Worm (Caenorhabditis elegans) whole organism, mixed stage, embryonic: Measurements from ENCODE around the gene F32D8.14.

Experiments
- bed-3 ChIP-seq: fragments of 200-800 bp; sonication (Bioruptor generic); optimal IDR thresholded peaks from 3 replicates; lab custom pipeline; 2018; ENCODE audit warnings: mild to moderate bottlenecking, missing genetic modification characterization, moderate library complexity, missing compliant biosample characterization
- ham-2 ChIP-seq: fragments of 200-800 bp; sonication (Bioruptor generic); optimal IDR thresholded peaks from 2 replicates; lab custom pipeline; 2018; ENCODE audit warnings: mild to moderate bottlenecking, missing genetic modification characterization, missing compliant biosample characterization
- lin-13 ChIP-seq: fragments of 150-350 bp; optimal IDR thresholded peaks from 2 replicates; lab custom pipeline; 2014; ENCODE audit warnings: missing biosample characterization, missing genetic modification characterization
- lin-32 ChIP-seq: fragments of 200-800 bp; sonication (Bioruptor generic); optimal IDR thresholded peaks from 2 replicates; lab custom pipeline; 2018; ENCODE audit warnings: mild to moderate bottlenecking, missing genetic modification characterization, missing compliant biosample characterization
- mls-2 ChIP-seq: sonication (generic microtip); optimal IDR thresholded peaks from 2 replicates; lab custom pipeline; 2016; ENCODE audit warnings: mild to moderate bottlenecking, missing genetic modification characterization, moderate library complexity, missing compliant biosample characterization
- nhr-12 ChIP-seq: fragments of 150-350 bp; optimal IDR thresholded peaks from 2 replicates; lab custom pipeline; 2014; ENCODE audit warnings: missing biosample characterization, missing genetic modification characterization
- nhr-2 ChIP-seq: fragments of 150-350 bp; optimal IDR thresholded peaks from 2 replicates; lab custom pipeline; 2014; ENCODE audit warnings: missing biosample characterization, missing genetic modification characterization
- pha-4 ChIP-seq: fragments of 150-350 bp; optimal IDR thresholded peaks from 2 replicates; lab custom pipeline; 2018; ENCODE audit warnings: missing biosample characterization, missing genetic modification reagents, missing genetic modification characterization
- unc-62 ChIP-seq: fragments of 150-350 bp; optimal IDR thresholded peaks from 2 replicates; lab custom pipeline; 2014; ENCODE audit warnings: missing biosample characterization, missing genetic modification reagents, missing genetic modification characterization
- ztf-11 ChIP-seq: fragments of 150-350 bp; optimal IDR thresholded peaks from 2 replicates; lab custom pipeline; 2014; ENCODE audit warnings: missing biosample characterization, missing genetic modification characterization

DNA sequence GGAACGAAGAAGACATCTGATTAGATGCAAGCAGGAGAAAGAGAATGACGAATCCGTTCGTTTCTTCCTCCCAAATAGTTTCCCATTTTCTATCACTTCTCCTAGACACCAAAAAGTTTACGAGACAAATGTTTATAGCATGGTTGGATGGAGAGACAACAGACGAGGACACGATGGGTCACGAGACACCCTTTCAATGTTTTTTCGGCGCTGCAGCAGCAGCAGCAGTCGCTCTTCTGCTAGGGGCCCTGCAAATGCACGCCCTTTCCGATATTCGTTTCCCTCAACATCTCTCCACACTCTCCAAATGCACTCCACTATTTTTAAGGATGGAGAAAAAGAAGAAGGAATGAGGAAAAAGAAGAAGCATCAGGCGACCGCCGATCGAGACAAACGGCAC, 36.2 kb downstream of the F32D8.14 start:
- TF ChIP-seq lin-32 (GFP tag; lab: Kevin White, UChicago) (no peak), mls-2 (tag; lab: Kevin White, UChicago) (peak; percentile 48), unc-62 (GFP tag; lab: Kevin White, UChicago) (peak; percentile 27), ham-2 (no peak), ztf-11 (tag; lab: Kevin White, UChicago) (no peak), lin-13 (tag; lab: Kevin White, UChicago) (no peak), bed-3 (GFP tag; lab: Kevin White, UChicago) (no peak), nhr-2 (tag; lab: Kevin White, UChicago) (no peak), pha-4 (tag; lab: Kevin White, UChicago) (no peak), nhr-12 (tag; lab: Kevin White, UChicago) (no peak)
